Fruit fly (Drosophila melanogaster) whole organism, embryonic: ENCODE results near the gene CG9616.

Experiments used
- Blimp-1 ChIP-seq: fragments of 200-800 bp; sonication (Bioruptor generic); optimal IDR thresholded peaks from 3 replicates; lab custom pipeline; 2018; ENCODE audit warnings: missing biosample characterization, missing genetic modification characterization, mild to moderate bottlenecking, moderate library complexity, missing genetic modification reagents
- CG1024 ChIP-seq: fragments of 200-800 bp; sonication (Bioruptor generic); IDR thresholded peaks from 2 replicates; pipeline ENCODE4 v1.3.6; 2022; ENCODE audit warnings: missing biosample characterization, missing genetic modification characterization
- CG10565 ChIP-seq: fragments of 200-800 bp; sonication (Bioruptor generic); optimal IDR thresholded peaks from 3 replicates; lab custom pipeline; 2016; ENCODE audit warnings: missing biosample characterization, mild to moderate bottlenecking, missing genetic modification characterization
- CG12155 ChIP-seq: fragments of 200-800 bp; sonication (Bioruptor generic); optimal IDR thresholded peaks from 3 replicates; lab custom pipeline; 2016; ENCODE audit warnings: missing biosample characterization, missing genetic modification characterization
- CG15073 ChIP-seq: fragments of 200-800 bp; sonication (Bioruptor generic); optimal IDR thresholded peaks from 2 replicates; lab custom pipeline; 2016; ENCODE audit warnings: missing biosample characterization, missing genetic modification characterization
- CG16779 ChIP-seq: fragments of 200-800 bp; sonication (Bioruptor generic); IDR thresholded peaks from 2 replicates; pipeline ENCODE4 v1.3.6; 2022; ENCODE audit warnings: missing biosample characterization, missing genetic modification characterization
- CG18764 ChIP-seq: fragments of 200-800 bp; sonication (Bioruptor generic); optimal IDR thresholded peaks from 3 replicates; lab custom pipeline; 2016; ENCODE audit warnings: missing biosample characterization, missing genetic modification characterization
- CG2202 ChIP-seq: fragments of 200-800 bp; sonication (Bioruptor generic); optimal IDR thresholded peaks from 2 replicates; lab custom pipeline; 2018; ENCODE audit warnings: missing biosample characterization, mild to moderate bottlenecking, missing genetic modification characterization
- CG31388 ChIP-seq: fragments of 200-800 bp; sonication (Bioruptor generic); optimal IDR thresholded peaks from 2 replicates; lab custom pipeline; 2016; ENCODE audit warnings: missing biosample characterization, missing genetic modification characterization
- CG3163 ChIP-seq: fragments of 200-800 bp; sonication (Bioruptor generic); optimal IDR thresholded peaks from 3 replicates; lab custom pipeline; 2016; ENCODE audit warnings: missing biosample characterization, missing genetic modification characterization
- CG32532 ChIP-seq: fragments of 200-800 bp; sonication (Bioruptor generic); IDR thresholded peaks from 2 replicates; pipeline ENCODE4 v1.3.6; 2022; ENCODE audit warnings: missing biosample characterization, missing genetic modification characterization
- CG42726 ChIP-seq: fragments of 200-800 bp; sonication (Bioruptor generic); IDR thresholded peaks from 2 replicates; pipeline ENCODE4 v1.3.6; 2022; ENCODE audit warnings: missing biosample characterization, missing genetic modification characterization; ENCODE audit not compliant: partially characterized antibody
- CG4424 ChIP-seq: fragments of 200-800 bp; sonication (Bioruptor generic); optimal IDR thresholded peaks from 3 replicates; lab custom pipeline; 2016; ENCODE audit warnings: missing biosample characterization, missing genetic modification characterization
- CG4854 ChIP-seq: fragments of 200-800 bp; sonication (Bioruptor generic); optimal IDR thresholded peaks from 2 replicates; lab custom pipeline; 2016; ENCODE audit warnings: missing biosample characterization, missing genetic modification characterization, inconsistent platforms
- CG6791 ChIP-seq: fragments of 200-800 bp; sonication (Bioruptor generic); IDR thresholded peaks from 3 replicates; pipeline ENCODE4 v1.3.6; 2022; ENCODE audit warnings: missing biosample characterization, missing genetic modification characterization; ENCODE audit not compliant: partially characterized antibody
- CG7839 ChIP-seq: fragments of 200-800 bp; sonication (Bioruptor generic); optimal IDR thresholded peaks from 3 replicates; lab custom pipeline; 2018; ENCODE audit warnings: missing biosample characterization, mild to moderate bottlenecking, missing genetic modification characterization, moderate library complexity
- CG7928 ChIP-seq: fragments of 200-800 bp; sonication (Bioruptor generic); optimal IDR thresholded peaks from 2 replicates; lab custom pipeline; 2017; ENCODE audit warnings: missing biosample characterization, mild to moderate bottlenecking, missing genetic modification characterization
- CG9797 ChIP-seq: fragments of 200-800 bp; sonication (Bioruptor generic); optimal IDR thresholded peaks from 3 replicates; lab custom pipeline; 2018; ENCODE audit warnings: missing biosample characterization, mild to moderate bottlenecking, missing genetic modification characterization
- CHES-1-like ChIP-seq: fragments of 200-800 bp; sonication (Bioruptor generic); optimal IDR thresholded peaks from 2 replicates; lab custom pipeline; 2016; ENCODE audit warnings: missing biosample characterization, missing genetic modification characterization
- CTCF ChIP-seq: fragments of 200-800 bp; sonication (Bioruptor generic); optimal IDR thresholded peaks from 2 replicates; lab custom pipeline; 2017; ENCODE audit warnings: missing biosample characterization, mild to moderate bottlenecking, missing genetic modification characterization, moderate library complexity
- CoRest ChIP-seq: fragments of 200-800 bp; sonication (Bioruptor generic); optimal IDR thresholded peaks from 3 replicates; lab custom pipeline; 2018; ENCODE audit warnings: missing biosample characterization, mild to moderate bottlenecking, missing genetic modification characterization, moderate library complexity
- Dfd ChIP-seq, 2 experiments: fragments of >200 bp; optimal IDR thresholded peaks; 2 replicates each; lab custom pipeline; 2017; ENCODE audit warnings: missing biosample characterization in 2 of 2, missing genetic modification characterization in 2 of 2
- Ets65A ChIP-seq: fragments of 200-800 bp; sonication (Bioruptor generic); peaks from one replicate; lab custom pipeline; 2016; ENCODE audit warnings: missing biosample characterization, missing genetic modification characterization
- GATAe ChIP-seq: fragments of 200-800 bp; sonication (Bioruptor generic); conservative IDR thresholded peaks from 2 replicates; pipeline ENCODE4 v1.3.6; 2022; ENCODE audit warnings: missing biosample characterization, missing genetic modification characterization
- Hmr ChIP-seq: fragments of 200-800 bp; sonication (Bioruptor generic); optimal IDR thresholded peaks from 3 replicates; lab custom pipeline; 2017; ENCODE audit warnings: mild to moderate bottlenecking, missing biosample characterization, missing genetic modification reagents, missing genetic modification characterization
- Hr39 ChIP-seq: fragments of >200 bp; optimal IDR thresholded peaks from 2 replicates; lab custom pipeline; 2017
- Hr51 ChIP-seq, 2 experiments: fragments of 200-800 bp; sonication (Bioruptor generic); optimal IDR thresholded peaks; 2 replicates in 1 of 2; 3 replicates in 1 of 2; lab custom pipeline; 2016 to 2018; ENCODE audit warnings: missing biosample characterization in 2 of 2, missing genetic modification characterization in 2 of 2, mild to moderate bottlenecking in 1 of 2, moderate library complexity in 1 of 2
- Optix ChIP-seq: fragments of 200-800 bp; sonication (Bioruptor generic); IDR thresholded peaks from 3 replicates; pipeline ENCODE4 v1.3.6; 2022; ENCODE audit warnings: missing biosample characterization, missing genetic modification characterization
- Sry-β ChIP-seq: fragments of 200-800 bp; sonication (Bioruptor generic); optimal IDR thresholded peaks from 2 replicates; lab custom pipeline; 2018; ENCODE audit warnings: missing biosample characterization, mild to moderate bottlenecking, missing genetic modification characterization, moderate library complexity
- Stat92E ChIP-seq, 3 experiments: fragments of >200 bp in 2 of 3; fragments of 200-800 bp in 1 of 3; sonication (Bioruptor generic) in 1 of 3; optimal IDR thresholded peaks; 2 replicates each; lab custom pipeline; 2017 to 2019; ENCODE audit warnings: missing biosample characterization in 3 of 3, missing genetic modification characterization in 3 of 3, mild to moderate bottlenecking in 1 of 3, moderate library complexity in 1 of 3
- Usf ChIP-seq: fragments of 200-800 bp; sonication (Bioruptor generic); optimal IDR thresholded peaks from 2 replicates; lab custom pipeline; 2017; ENCODE audit warnings: missing genotype, missing biosample characterization, missing genetic modification characterization
- ab ChIP-seq: fragments of 200-800 bp; sonication (Bioruptor generic); optimal IDR thresholded peaks from 2 replicates; lab custom pipeline; 2016; ENCODE audit warnings: missing biosample characterization, missing genetic modification characterization
- cas ChIP-seq: fragments of 200-800 bp; sonication (Bioruptor generic); IDR thresholded peaks from 2 replicates; pipeline ENCODE4 v1.3.6; 2022; ENCODE audit warnings: missing biosample characterization, missing genetic modification characterization
- ci ChIP-seq: fragments of 200-800 bp; sonication (Bioruptor generic); IDR thresholded peaks from 3 replicates; pipeline ENCODE4 v1.3.6; 2022; ENCODE audit warnings: missing biosample characterization, missing genetic modification characterization
- dmrt99B ChIP-seq: fragments of 200-800 bp; sonication (Bioruptor generic); optimal IDR thresholded peaks from 2 replicates; lab custom pipeline; 2018; ENCODE audit warnings: missing biosample characterization, mild to moderate bottlenecking, missing genetic modification characterization, moderate library complexity
- ewg ChIP-seq: fragments of 200-800 bp; sonication (Bioruptor generic); optimal IDR thresholded peaks from 3 replicates; lab custom pipeline; 2017; ENCODE audit warnings: mild to moderate bottlenecking, missing biosample characterization, missing genetic modification reagents, missing genetic modification characterization
- eyg ChIP-seq: fragments of 200-800 bp; sonication (Bioruptor generic); optimal IDR thresholded peaks from 3 replicates; lab custom pipeline; 2016; ENCODE audit warnings: missing biosample characterization, missing genetic modification characterization
- gcm2 ChIP-seq: fragments of 200-800 bp; sonication (Bioruptor generic); optimal IDR thresholded peaks from 2 replicates; lab custom pipeline; 2016; ENCODE audit warnings: missing biosample characterization, missing genetic modification characterization
- ham ChIP-seq: fragments of 200-800 bp; sonication (Bioruptor generic); IDR thresholded peaks from 2 replicates; pipeline ENCODE4 v1.3.6; 2022; ENCODE audit warnings: missing biosample characterization, missing genetic modification characterization
- insv ChIP-seq, 2 experiments: fragments of 200-800 bp; sonication (Bioruptor generic); optimal IDR thresholded peaks; 3 replicates each; lab custom pipeline; 2016 to 2018; ENCODE audit warnings: missing biosample characterization in 2 of 2, missing genetic modification characterization in 2 of 2
- mirr ChIP-seq: fragments of 200-800 bp; sonication (Bioruptor generic); optimal IDR thresholded peaks from 3 replicates; lab custom pipeline; 2018; ENCODE audit warnings: missing biosample characterization, mild to moderate bottlenecking, missing genetic modification characterization
- org-1 ChIP-seq: fragments of 200-800 bp; sonication (Bioruptor generic); optimal IDR thresholded peaks from 2 replicates; lab custom pipeline; 2017; ENCODE audit warnings: missing biosample characterization, missing genetic modification characterization
- salm ChIP-seq: fragments of 200-800 bp; sonication (Bioruptor generic); optimal IDR thresholded peaks from 2 replicates; lab custom pipeline; 2018; ENCODE audit warnings: missing biosample characterization, mild to moderate bottlenecking, missing genetic modification characterization
- sna ChIP-seq: fragments of 200-800 bp; sonication (Bioruptor generic); IDR thresholded peaks from 2 replicates; pipeline ENCODE4 v1.3.6; 2022; ENCODE audit warnings: missing biosample characterization, missing genetic modification characterization; ENCODE audit not compliant: partially characterized antibody
- sqz ChIP-seq: fragments of 200-800 bp; sonication (Bioruptor generic); optimal IDR thresholded peaks from 3 replicates; lab custom pipeline; 2018; ENCODE audit warnings: missing biosample characterization, mild to moderate bottlenecking, missing genetic modification characterization
- sr ChIP-seq: fragments of 200-800 bp; sonication (Bioruptor generic); IDR thresholded peaks from 3 replicates; pipeline ENCODE4 v1.3.6; 2022; ENCODE audit warnings: missing biosample characterization, missing genetic modification characterization
- tin ChIP-seq: fragments of 200-800 bp; sonication (Bioruptor generic); optimal IDR thresholded peaks from 3 replicates; lab custom pipeline; 2016; ENCODE audit warnings: missing biosample characterization, missing genetic modification characterization
- ttk ChIP-seq: fragments of 200-800 bp; sonication (Bioruptor generic); IDR thresholded peaks from 2 replicates; pipeline ENCODE4 v2.1.2; 2022; ENCODE audit warnings: missing biosample characterization, missing genetic modification characterization
- twi ChIP-seq: fragments of 200-800 bp; optimal IDR thresholded peaks from 2 replicates; lab custom pipeline; 2019; ENCODE audit warnings: missing biosample characterization, mild to moderate bottlenecking, missing genetic modification characterization, moderate library complexity
- zen ChIP-seq: fragments of 200-800 bp; sonication (Bioruptor generic); optimal IDR thresholded peaks from 3 replicates; lab custom pipeline; 2018; ENCODE audit warnings: missing biosample characterization, mild to moderate bottlenecking, missing genetic modification characterization, moderate library complexity

The CG9616 gene

dm6 chr3R:14288669-14289383 is 43.6 kb upstream of the CG9616 start, which contains the start of gene red (continued):
- TF ChIP-seq CG32532 (peak; percentile 87), sr (GFP tag; lab: Robert Waterston, UW) (no peak), CG7839 (tag; lab: Kevin White, UChicago) (peak; percentile 84), GATAe (GFP tag; lab: Robert Waterston, UW) (peak; percentile 52), CG12155 (GFP tag; lab: Kevin White, UChicago) (peak; percentile 70), Stat92E (GFP tag; optimal IDR thresholded peaks at IDR 0.05; lab: Kevin White, UChicago) (peak in 1 of 3 experiments; percentile 9), CG4854 (GFP tag; lab: Kevin White, UChicago) (peak; percentile 34), CG6791 (no peak; the same call in 2 of the 3 replicates), Dfd (GFP tag; optimal IDR thresholded peaks at IDR 0.05; lab: Kevin White, UChicago) (no peak), CG31388 (GFP tag; lab: Kevin White, UChicago) (peak; percentile 0), ab (GFP tag; lab: Kevin White, UChicago) (no peak), Hr39 (no peak), Sry-β (GFP tag; lab: Kevin White, UChicago) (no peak), eyg (no peak), ttk (GFP tag; lab: Robert Waterston, UW) (peak; percentile 70), CHES-1-like (GFP tag; lab: Kevin White, UChicago) (no peak), CG15073 (GFP tag; lab: Kevin White, UChicago) (no peak), tin (GFP tag; lab: Kevin White, UChicago) (peak; percentile 44), ci (GFP tag; lab: Robert Waterston, UW) (peak; percentile 64; the same call in 2 of the 3 replicates), Hmr (GFP tag; lab: Kevin White, UChicago) (peak; percentile 70), Optix (GFP tag; lab: Robert Waterston, UW) (0 out of 3 replicates have a peak, but pooled peaks have one; percentile 33), cas (GFP tag; lab: Robert Waterston, UW) (peak; percentile 33; the same call in 1 of the 2 replicates), Blimp-1 (peak; percentile 72), twi (tag; lab: Kevin White, UChicago) (no peak), CG4424 (GFP tag; lab: Kevin White, UChicago) (peak; percentile 56), Hr51 (GFP tag; optimal IDR thresholded peaks at IDR 0.05; lab: Kevin White, UChicago) (peak; percentile 47 to 84), Ets65A (GFP tag; lab: Kevin White, UChicago) (peak; percentile 92), CTCF (GFP tag; lab: Kevin White, UChicago) (peak; percentile 28), CG7928 (GFP tag; lab: Kevin White, UChicago) (peak; percentile 29), CoRest (peak; percentile 81), ewg (peak; percentile 47), ham (GFP tag; lab: Robert Waterston, UW) (peak; percentile 51; the same call in 1 of the 2 replicates), sqz (peak; percentile 47), CG3163 (GFP tag; lab: Kevin White, UChicago) (peak; percentile 87), gcm2 (GFP tag; lab: Kevin White, UChicago) (no peak), CG1024 (GFP tag; lab: Robert Waterston, UW) (0 out of 2 replicates have a peak, but pooled peaks have one; percentile 4), CG16779 (GFP tag; lab: Robert Waterston, UW) (no peak), CG10565 (GFP tag; lab: Kevin White, UChicago) (no peak), CG9797 (no peak), zen (tag; lab: Kevin White, UChicago) (no peak), CG2202 (tag; lab: Kevin White, UChicago) (peak; percentile 9), mirr (GFP tag; lab: Kevin White, UChicago) (peak; percentile 95), salm (peak; percentile 29), CG18764 (peak; percentile 16), insv (GFP tag; optimal IDR thresholded peaks at IDR 0.05; lab: Kevin White, UChicago) (no peak), CG42726 (GFP tag; lab: Robert Waterston, UW) (no peak), org-1 (GFP tag; lab: Kevin White, UChicago) (peak; percentile 48), Usf (GFP tag; lab: Kevin White, UChicago) (no peak), dmrt99B (tag; lab: Kevin White, UChicago) (peak; percentile 81), sna (GFP tag; lab: Robert Waterston, UW) (no peak)
